Worm (Caenorhabditis elegans): Measurements from ENCODE around the gene str-124.

The str-124 gene

DNA sequence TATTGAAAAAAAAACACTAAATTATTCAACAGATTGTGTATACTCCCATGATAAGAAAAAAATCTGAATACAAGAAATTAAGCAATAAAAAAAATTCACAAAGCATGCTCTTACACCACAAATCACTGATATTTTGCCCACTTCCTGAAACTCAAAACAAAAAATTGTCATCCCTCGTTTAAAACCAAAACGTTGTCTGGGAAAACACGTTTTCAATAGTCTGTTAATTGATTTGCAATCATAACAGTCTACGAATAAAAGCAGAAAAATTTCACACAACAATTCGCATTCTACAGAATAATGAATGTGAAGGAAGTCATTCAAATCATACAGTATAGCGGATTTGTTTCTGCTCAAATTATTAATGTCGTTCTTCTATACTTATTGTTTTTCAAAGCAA lies at the start of gene str-124:
Gene str-124 (plus strand): TSS at position 301 of the 400 bp plus-strand sequence.
- no peak for TF ChIP-seq ama-1 (optimal IDR thresholded peaks at IDR 0.05)
- TF ChIP-seq tlp-1 (tag; optimal IDR thresholded peaks at IDR 0.05), result no peak
- no peak for TF ChIP-seq xbp-1 (tag; optimal IDR thresholded peaks at IDR 0.05)

DNA sequence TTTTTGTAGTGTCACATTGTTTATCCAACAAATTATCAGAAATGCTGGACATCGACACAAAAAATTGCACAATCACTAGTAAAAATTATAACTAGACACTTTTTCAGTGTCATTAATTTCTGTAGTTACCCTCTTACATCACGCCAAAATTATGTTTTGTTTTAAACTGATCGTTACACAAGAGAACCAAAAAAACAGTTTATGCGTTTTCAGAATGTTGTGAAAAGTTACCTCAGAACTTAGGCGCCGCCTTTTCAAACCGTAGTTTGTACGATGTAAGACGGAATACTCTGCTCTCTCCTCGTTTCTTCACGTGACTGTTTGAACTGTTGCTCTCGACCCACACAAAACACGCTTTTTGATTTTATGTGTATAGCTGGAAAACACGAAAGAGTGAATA lies 49.3 kb upstream of the str-124 start, which contains the start of gene pgp-13:
Gene pgp-13 (plus strand): TSS at position 301 of the 400 bp plus-strand sequence.
- no peak for TF ChIP-seq nhr-77 (tag; optimal IDR thresholded peaks at IDR 0.05)
- no peak for TF ChIP-seq nhr-19 (GFP tag; conservative IDR thresholded peaks at IDR 0.05)
- no peak for TF ChIP-seq mdl-1 (tag; optimal IDR thresholded peaks at IDR 0.05)
- no peak for TF ChIP-seq swsn-7 (tag; optimal IDR thresholded peaks at IDR 0.05)
- TF ChIP-seq C34B4.2 (tag; optimal IDR thresholded peaks at IDR 0.05), result no peak
- TF ChIP-seq ceh-82 (tag; optimal IDR thresholded peaks at IDR 0.05), result no peak
- TF ChIP-seq fkh-10 (GFP tag; optimal IDR thresholded peaks at IDR 0.05), result no peak
- TF ChIP-seq mab-9 (GFP tag; IDR thresholded peaks at IDR 0.05), result no peak
- no peak for TF ChIP-seq nhr-28 (tag; optimal IDR thresholded peaks at IDR 0.05)
- TF ChIP-seq unc-30 (tag; optimal IDR thresholded peaks at IDR 0.05), result no peak
- TF ChIP-seq ztf-4 (tag; optimal IDR thresholded peaks at IDR 0.05), result no peak
- no peak for TF ChIP-seq blmp-1 (tag; optimal IDR thresholded peaks at IDR 0.05)
- no peak for TF ChIP-seq F16B12.6 (tag; optimal IDR thresholded peaks at IDR 0.05)
- no peak for TF ChIP-seq unc-130 (tag; optimal IDR thresholded peaks at IDR 0.05)
- no peak for TF ChIP-seq nhr-237 (tag; optimal IDR thresholded peaks at IDR 0.05)
- no peak for TF ChIP-seq ets-5 (GFP tag; IDR thresholded peaks at IDR 0.05)

- TF ChIP-seq nhr-77 (tag; optimal IDR thresholded peaks at IDR 0.05) (peak; percentile 51), lin-14 (GFP tag; optimal IDR thresholded peaks at IDR 0.05) (peak; percentile 20), zip-4 (GFP tag; optimal IDR thresholded peaks at IDR 0.05) (no peak)
These were observed 38.0 kb upstream of the str-124 start, which contains the start of gene pgp-14 for ce11 chrX:12749530-12750240. pgp-14 (minus strand) TSS chrX:12749580.

DNA sequence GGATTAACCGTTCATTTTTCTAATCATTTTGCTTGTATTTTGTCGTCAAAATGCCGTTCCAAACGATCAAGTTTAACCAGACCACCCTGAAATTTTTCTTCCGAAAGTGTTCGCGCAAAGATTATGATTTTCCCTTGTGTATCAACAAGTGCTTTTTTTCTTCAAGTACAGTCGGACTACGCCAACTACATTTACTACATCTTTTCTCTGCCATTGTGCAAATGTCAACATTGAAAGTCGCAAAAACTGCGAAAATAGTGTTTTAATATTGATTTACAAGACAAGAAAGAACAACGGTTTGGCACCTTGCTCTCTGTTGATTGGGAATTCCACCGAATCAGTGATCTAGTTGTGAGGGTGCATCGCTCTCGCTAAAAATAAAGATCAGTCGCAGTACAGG lies 36.9 kb upstream of the str-124 start:
- TF ChIP-seq lin-14 (GFP tag; optimal IDR thresholded peaks at IDR 0.05), result peak; percentile 11
- peak; percentile 15 for TF ChIP-seq tbx-2 (tag; optimal IDR thresholded peaks at IDR 0.05)
- TF ChIP-seq nhr-77 (tag; optimal IDR thresholded peaks at IDR 0.05), result peak; percentile 92
- no peak for TF ChIP-seq sox-4 (tag; optimal IDR thresholded peaks at IDR 0.05)
- TF ChIP-seq irx-1 (tag; optimal IDR thresholded peaks at IDR 0.05), result no peak
- TF ChIP-seq nhr-237 (tag; optimal IDR thresholded peaks at IDR 0.05), result peak; percentile 50

DNA sequence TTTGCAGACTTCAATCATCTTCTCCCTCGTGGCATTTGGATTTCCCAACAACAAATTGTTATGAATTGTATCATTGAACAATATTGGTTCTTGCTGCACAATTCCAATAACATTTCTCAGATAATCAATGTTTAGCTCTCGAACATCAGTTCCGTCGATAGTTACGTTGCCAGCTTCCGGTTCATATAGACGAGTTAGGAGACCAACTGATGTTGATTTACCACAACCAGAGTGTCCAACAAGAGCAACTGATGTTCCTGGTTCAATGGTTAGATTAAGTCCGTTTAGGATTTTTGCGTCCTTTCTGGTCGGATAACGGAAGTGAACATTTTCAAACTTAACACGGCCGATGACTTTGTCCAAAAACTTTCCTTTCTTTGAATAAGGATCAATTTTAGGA lies 33.7 kb upstream of the str-124 start:
- TF ChIP-seq efl-1 (optimal IDR thresholded peaks at IDR 0.05) (no peak), efl-1 (GFP tag; optimal IDR thresholded peaks at IDR 0.05 in 1 of 2) (peak in 1 of 2 experiments; percentile 60), unc-62 (GFP tag; optimal IDR thresholded peaks at IDR 0.05) (no peak)

DNA sequence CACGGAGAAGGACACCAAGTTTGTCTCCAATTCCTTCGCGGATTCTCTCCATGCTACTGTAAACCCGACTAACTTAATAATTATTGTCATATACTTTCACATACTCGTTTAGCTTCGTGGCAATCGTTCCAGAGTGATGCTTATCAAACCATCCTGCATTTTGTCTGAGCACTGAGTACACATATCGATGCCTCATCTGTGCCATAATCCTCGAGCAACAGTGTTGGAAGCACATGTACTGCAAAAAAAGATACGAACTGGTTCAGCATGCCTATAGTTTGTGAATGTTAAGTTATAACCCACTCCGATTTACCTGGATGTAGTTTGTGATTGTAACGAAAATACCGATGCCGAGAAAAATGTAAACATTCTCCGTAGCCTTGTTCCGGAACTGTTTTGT lies 32.7 kb upstream of the str-124 start:
- TF ChIP-seq tbx-2 (tag; optimal IDR thresholded peaks at IDR 0.05) (no peak), ceh-88 (GFP tag; IDR thresholded peaks at IDR 0.05) (no peak), lir-3 (tag; optimal IDR thresholded peaks at IDR 0.05; ENCODE audit: poor library complexity) (no peak), nhr-19 (GFP tag; conservative IDR thresholded peaks at IDR 0.05) (no peak), fkh-4 (tag; optimal IDR thresholded peaks at IDR 0.05; ENCODE audit: borderline replicate concordance) (no peak), elt-2 (tag; optimal IDR thresholded peaks at IDR 0.05) (no peak), unc-30 (tag; optimal IDR thresholded peaks at IDR 0.05) (no peak), mab-9 (GFP tag; IDR thresholded peaks at IDR 0.05) (no peak)

All from whole organism, L1 larva.